Fruit fly (Drosophila melanogaster): ENCODE measurements around the gene CG4751.
A peak's percentile ranks its signal among the peaks of the same experiment; 100 is the strongest.

Gene CG4751

DNA sequence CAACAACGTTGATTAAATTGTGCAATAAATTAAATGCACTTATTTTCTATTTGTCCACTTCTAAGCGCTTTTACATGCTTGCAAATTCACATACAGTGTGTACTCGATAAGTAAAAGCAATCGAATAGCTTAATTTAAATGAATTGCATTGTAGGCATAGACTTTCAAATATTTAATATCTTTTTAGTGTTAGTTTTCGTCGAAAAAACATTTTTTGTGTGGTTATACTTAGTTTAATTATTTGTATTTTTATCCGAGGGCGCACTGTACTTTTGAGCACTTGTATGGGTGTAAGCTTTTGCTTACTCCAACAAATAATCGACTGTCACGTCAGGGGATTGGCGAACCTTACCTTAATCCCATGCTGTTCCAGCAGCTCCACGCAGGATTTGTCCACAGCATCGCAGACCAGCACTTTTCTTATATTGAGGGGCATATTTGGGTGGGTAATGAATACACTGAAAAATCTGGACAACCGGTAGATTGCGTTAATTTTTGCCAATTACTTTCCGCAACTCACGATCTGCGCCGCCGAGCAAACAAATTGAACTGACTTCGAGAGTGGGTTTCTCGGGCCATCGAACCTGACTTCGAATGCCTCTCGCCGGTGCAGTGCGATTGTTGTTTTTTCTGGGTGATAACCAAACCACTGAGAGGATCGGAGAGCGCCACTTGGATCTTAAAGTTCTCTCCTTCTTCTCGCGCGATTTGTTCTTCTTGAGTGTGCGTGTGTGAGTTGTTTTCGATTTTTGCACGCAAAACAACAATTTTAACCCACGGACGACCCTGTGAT is 24.8 kb downstream of the CG4751 start, which contains the start of gene CG6287 (continued):
- TF ChIP-seq Sox102F (GFP tag; optimal IDR thresholded peaks at IDR 0.05) (peak; percentile 89), Hr38 (GFP tag; optimal IDR thresholded peaks at IDR 0.05) (peak; percentile 56), esn (GFP tag; optimal IDR thresholded peaks at IDR 0.05) (peak; percentile 97), eg (GFP tag; IDR thresholded peaks at IDR 0.05) (peak; percentile 99), pdm3 (GFP tag; optimal IDR thresholded peaks at IDR 0.05) (peak; percentile 97), OdsH (GFP tag; optimal IDR thresholded peaks at IDR 0.05) (peak; percentile 97), CG11762 (GFP tag; optimal IDR thresholded peaks at IDR 0.05; ENCODE audit: insufficient read depth) (peak; percentile 93), achi (GFP tag; optimal IDR thresholded peaks at IDR 0.05) (peak; percentile 95), CG11902 (GFP tag; optimal IDR thresholded peaks at IDR 0.05) (peak; percentile 94), Sox15 (GFP tag; optimal IDR thresholded peaks at IDR 0.05) (peak; percentile 93), lz (GFP tag; optimal IDR thresholded peaks at IDR 0.05) (peak; percentile 95), CG8632 (GFP tag; optimal IDR thresholded peaks at IDR 0.05) (peak; percentile 90), svp (GFP tag) (peak; percentile 98), spab (GFP tag; optimal IDR thresholded peaks at IDR 0.05) (peak; percentile 84), CG8119 (GFP tag; IDR thresholded peaks at IDR 0.05) (peak; percentile 96)

- TF ChIP-seq Sox14 (GFP tag; optimal IDR thresholded peaks at IDR 0.05) (no peak), CG34406 (GFP tag; optimal IDR thresholded peaks at IDR 0.05) (no peak), CG7368 (GFP tag; optimal IDR thresholded peaks at IDR 0.05) (no peak)
Measured at dm6 chr2L:11167997-11168396, 37.5 kb downstream of the CG4751 start.

dm6 chr2L:11168684-11169549 is 38.4 kb downstream of the CG4751 start:
- TF ChIP-seq svp (GFP tag) = peak; percentile 23
- no peak for TF ChIP-seq CG6163 (GFP tag; IDR thresholded peaks at IDR 0.05)
- TF ChIP-seq achi (GFP tag; optimal IDR thresholded peaks at IDR 0.05) = peak; percentile 1
- TF ChIP-seq eg (GFP tag; IDR thresholded peaks at IDR 0.05) = 0 out of 3 replicates have a peak, but pooled peaks have one; percentile 9
- no peak for TF ChIP-seq vri (GFP tag; optimal IDR thresholded peaks at IDR 0.05)

DNA sequence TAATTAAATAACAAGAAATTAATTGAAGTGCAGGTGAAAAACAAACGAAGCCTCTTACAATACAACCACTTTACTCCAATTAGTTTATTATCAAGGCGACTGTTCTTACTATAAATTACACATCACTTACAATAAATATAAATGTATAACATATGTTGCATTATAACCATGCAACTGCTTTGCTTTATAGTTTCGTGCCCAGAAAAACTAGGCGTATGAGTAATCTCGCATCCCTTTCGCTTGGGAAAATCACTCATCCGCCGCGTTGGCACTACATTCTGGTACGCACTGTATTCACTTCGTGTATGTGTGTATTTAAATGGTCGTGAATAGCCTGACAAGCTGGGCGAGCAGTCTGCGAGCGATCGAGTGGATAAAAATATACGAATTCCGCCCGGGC is 39.4 kb downstream of the CG4751 start:
- no peak for TF ChIP-seq OdsH (GFP tag; optimal IDR thresholded peaks at IDR 0.05)
- peak; percentile 32 for TF ChIP-seq Eip78C (GFP tag)
- peak; percentile 9 for TF ChIP-seq Hr4 (GFP tag; optimal IDR thresholded peaks at IDR 0.05)
- TF ChIP-seq Hr38 (GFP tag; optimal IDR thresholded peaks at IDR 0.05) = no peak
- no peak for TF ChIP-seq CG16779 (tag; optimal IDR thresholded peaks at IDR 0.05)
- no peak for TF ChIP-seq Ets21C (GFP tag; optimal IDR thresholded peaks at IDR 0.05)
- peak; percentile 12 for TF ChIP-seq svp (GFP tag)

DNA sequence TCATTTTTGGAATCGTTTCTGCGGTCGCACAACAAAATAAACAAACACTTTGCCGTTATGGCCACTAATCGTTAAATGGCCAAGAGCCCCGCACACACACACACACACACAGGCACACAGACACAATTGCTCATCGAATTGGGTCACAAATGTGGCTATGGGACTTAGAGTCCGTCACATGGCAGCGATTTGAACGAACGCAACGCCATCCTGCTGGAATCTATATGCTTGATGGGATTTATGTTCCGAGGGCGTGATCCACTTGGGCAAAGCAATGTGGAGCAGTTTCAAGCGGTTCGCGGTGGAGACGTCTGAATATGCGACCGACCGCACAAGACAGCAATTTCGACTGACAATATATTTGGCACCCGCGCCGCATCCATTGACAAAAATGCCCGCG is 40.0 kb downstream of the CG4751 start:
- TF ChIP-seq Eip93F (GFP tag; optimal IDR thresholded peaks at IDR 0.05) = no peak
- 0 out of 3 replicates have a peak, but pooled peaks have one; percentile 18 for TF ChIP-seq eg (GFP tag; IDR thresholded peaks at IDR 0.05)
- TF ChIP-seq CG10669 (GFP tag; optimal IDR thresholded peaks at IDR 0.05) = no peak
- TF ChIP-seq Eip78C (GFP tag) = no peak
- no peak for TF ChIP-seq Blimp-1 (GFP tag; optimal IDR thresholded peaks at IDR 0.05)

- TF ChIP-seq CG6276 (GFP tag; optimal IDR thresholded peaks at IDR 0.05) (peak; percentile 7), Eip78C (GFP tag) (peak; percentile 34), achi (GFP tag; optimal IDR thresholded peaks at IDR 0.05) (no peak)
Measured at dm6 chr2L:11171615-11172356, 41.2 kb downstream of the CG4751 start, which contains the start of gene Vm32E. Gene Vm32E (minus strand): TSS chr2L:11171665.
